Worm (Caenorhabditis elegans): Measurements from ENCODE around the gene selt-1.1.

DNA sequence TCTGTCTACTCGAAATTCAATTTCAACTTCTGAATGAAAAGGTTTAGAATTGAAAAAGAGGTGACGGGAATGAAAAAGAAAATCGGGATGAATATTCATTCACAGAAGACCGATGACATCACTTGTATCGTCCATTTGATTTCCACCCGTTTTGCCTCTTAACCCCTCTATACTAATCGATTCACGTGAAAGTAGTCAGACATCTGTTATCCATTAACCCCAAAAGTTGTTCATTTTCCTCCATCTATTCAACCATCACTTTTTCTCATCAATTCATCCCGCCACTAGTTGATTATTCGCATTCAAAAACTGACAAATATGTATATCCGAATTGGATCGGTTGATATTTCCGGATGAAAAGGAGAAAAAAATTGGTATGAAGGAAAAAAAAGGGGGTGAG is 46.2 kb upstream of the selt-1.1 start:
- TF ChIP-seq ama-1 (optimal IDR thresholded peaks at IDR 0.05) (no peak), ceh-13 (GFP tag; optimal IDR thresholded peaks at IDR 0.05) (no peak), hmbx-1 (tag; optimal IDR thresholded peaks at IDR 0.05) (no peak), tbx-11 (GFP tag; IDR thresholded peaks at IDR 0.05) (no peak), pes-1 (GFP tag; IDR thresholded peaks at IDR 0.05) (no peak), sea-1 (GFP tag; conservative IDR thresholded peaks at IDR 0.05) (no peak), ets-7 (tag; optimal IDR thresholded peaks at IDR 0.05) (no peak), tbx-37 (GFP tag; conservative IDR thresholded peaks at IDR 0.05) (no peak), aly-1 (tag; optimal IDR thresholded peaks at IDR 0.05) (no peak), hmg-4 (GFP tag; optimal IDR thresholded peaks at IDR 0.05) (no peak), tra-4 (tag; optimal IDR thresholded peaks at IDR 0.05) (no peak), scrt-1 (GFP tag; IDR thresholded peaks at IDR 0.05) (no peak), F13C5.2 (tag; optimal IDR thresholded peaks at IDR 0.05) (no peak), B0310.2 (tag; optimal IDR thresholded peaks at IDR 0.05) (no peak)
